Fruit fly (Drosophila melanogaster) Kc167 (cell line): ENCODE results near the gene CG9981.

Source experiments
- Myc ChIP-seq: fragments of >200 bp; optimal IDR thresholded peaks from 2 replicates; lab custom pipeline; 2017; ENCODE audit warnings: missing external identifiers
- Sin3A ChIP-seq: fragments of >200 bp; optimal IDR thresholded peaks from 2 replicates; lab custom pipeline; 2018; ENCODE audit warnings: missing external identifiers
- h ChIP-seq: fragments of >200 bp; optimal IDR thresholded peaks from 3 replicates; lab custom pipeline; 2018; ENCODE audit warnings: missing external identifiers
- insv ChIP-seq: fragments of >200 bp; optimal IDR thresholded peaks from 3 replicates; lab custom pipeline; 2018; ENCODE audit warnings: missing external identifiers
- psq ChIP-seq: fragments of >200 bp; optimal IDR thresholded peaks from 2 replicates; lab custom pipeline; 2017; ENCODE audit warnings: missing external identifiers
- ttk ChIP-seq: sonication (Bioruptor generic); optimal IDR thresholded peaks from 2 replicates; lab custom pipeline; 2017; ENCODE audit warnings: missing external identifiers

dm6 chrX:16404803-16405202, at the start of gene CG9981:
- TF ChIP-seq Sin3A (no peak), psq (lab: Kevin White, UChicago) (no peak), h (lab: Kevin White, UChicago) (no peak), insv (no peak), Myc (no peak), ttk (lab: Kevin White, UChicago) (no peak)
